Fruit fly (Drosophila melanogaster): Measurements from ENCODE around the gene nAChRalpha1.

Gene nAChRalpha1

DNA sequence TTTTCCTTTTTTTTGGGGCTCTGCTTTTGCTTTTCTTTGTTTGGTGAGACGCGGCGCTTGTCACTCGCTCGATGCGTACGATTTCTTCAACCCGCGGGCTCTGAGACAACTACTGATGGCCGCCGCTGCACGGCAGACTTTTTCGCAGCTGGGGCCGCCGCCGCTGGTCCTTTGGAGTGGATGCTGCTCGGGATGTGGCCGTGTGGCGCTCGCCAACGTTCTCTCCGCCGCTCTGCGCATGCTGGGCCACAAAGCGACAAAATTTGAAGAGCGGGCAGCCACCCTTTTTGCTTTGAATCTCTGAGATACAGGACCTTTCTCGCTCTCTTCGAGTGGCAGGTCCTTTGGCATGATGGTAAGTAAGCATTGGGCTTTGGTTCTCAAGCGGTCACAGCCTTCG lies at the start of gene nAChRalpha1:
nAChRalpha1 (minus strand) TSS at position 101 of the 400 bp plus-strand sequence.
- TF ChIP-seq noc (tag; optimal IDR thresholded peaks at IDR 0.05), result no peak

- no peak for TF ChIP-seq noc (tag; optimal IDR thresholded peaks at IDR 0.05)
These were observed 46.7 kb upstream of the nAChRalpha1 start for dm6 chr3R:24503627-24504026.

DNA sequence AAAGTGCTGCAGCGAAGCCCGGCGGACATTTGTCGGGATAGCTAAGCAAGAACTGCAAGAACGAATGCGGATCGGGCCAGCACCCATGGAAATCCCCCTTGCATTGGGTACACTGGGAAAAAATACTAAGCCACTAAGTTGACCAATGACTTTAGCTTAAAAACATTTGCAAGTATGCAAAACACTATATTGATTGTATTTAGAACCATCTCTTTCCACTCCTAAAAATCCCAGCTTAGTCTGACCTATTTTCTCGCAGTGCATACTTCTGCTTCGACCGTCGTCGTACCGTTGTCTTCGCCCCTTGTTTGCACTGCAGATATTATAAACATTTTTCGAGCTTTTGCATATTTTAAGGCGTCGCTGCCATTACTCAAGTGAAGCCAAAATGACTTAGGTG lies 39.1 kb upstream of the nAChRalpha1 start:
- TF ChIP-seq noc (tag; optimal IDR thresholded peaks at IDR 0.05), result no peak

DNA sequence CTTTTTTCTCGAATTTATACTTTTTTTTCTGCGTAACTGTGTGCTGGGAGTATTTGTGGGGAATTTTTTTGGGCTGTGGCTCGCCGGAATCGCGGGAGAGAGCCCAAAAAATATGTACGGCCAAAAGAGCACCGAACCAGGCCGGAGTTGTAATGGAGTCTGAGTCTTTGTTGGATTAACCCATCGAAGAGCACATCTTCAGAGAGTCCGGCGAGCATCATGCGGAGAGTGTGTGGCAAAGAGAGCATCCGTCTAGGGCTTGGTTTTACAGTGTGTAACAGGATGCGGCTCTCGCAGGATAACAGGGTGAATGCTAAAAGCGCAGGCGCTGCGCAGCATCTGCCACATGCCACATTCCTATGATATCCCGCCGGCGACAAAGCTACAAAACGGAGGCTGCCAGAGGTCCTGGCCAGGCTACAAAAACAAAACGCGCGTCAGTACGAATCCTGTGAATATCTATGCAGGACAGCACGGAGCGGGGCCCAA lies 28.1 kb upstream of the nAChRalpha1 start, which contains the start of gene nAChRalpha2:
nAChRalpha2 (plus strand) TSS at position 439 of the 489 bp plus-strand sequence.
- TF ChIP-seq noc (tag; optimal IDR thresholded peaks at IDR 0.05), result no peak

- no peak for TF ChIP-seq noc (tag; optimal IDR thresholded peaks at IDR 0.05)
These were observed 24.1 kb upstream of the nAChRalpha1 start for dm6 chr3R:24481040-24481439.

DNA sequence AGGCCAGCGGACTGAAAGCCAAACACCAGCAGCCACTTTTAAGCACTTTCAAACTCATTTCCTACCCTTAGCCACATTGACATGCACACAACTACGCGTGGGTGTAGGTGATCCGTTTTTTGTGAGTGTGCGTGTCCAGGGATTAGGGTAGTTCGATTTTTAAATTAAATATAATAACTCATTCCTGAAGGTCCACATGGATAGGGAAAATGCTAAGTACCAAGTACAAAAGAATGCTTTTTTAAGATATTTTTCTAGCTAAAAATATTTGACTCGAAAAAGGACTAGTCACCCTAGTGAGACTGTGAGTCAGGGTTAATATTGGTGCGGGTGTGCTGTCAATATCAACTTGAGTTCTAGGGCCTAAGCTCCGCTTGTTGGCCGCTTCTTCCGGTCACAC lies 17.8 kb upstream of the nAChRalpha1 start:
- TF ChIP-seq noc (tag; optimal IDR thresholded peaks at IDR 0.05), result no peak

dm6 chr3R:24469097-24469496 lies 12.1 kb upstream of the nAChRalpha1 start, which contains the start of gene CG31128:
Gene CG31128, plus strand, starts transcription at chr3R:24469397.
- TF ChIP-seq noc (tag; optimal IDR thresholded peaks at IDR 0.05), result no peak

- TF ChIP-seq noc (tag; optimal IDR thresholded peaks at IDR 0.05), result no peak
These were observed 10.3 kb upstream of the nAChRalpha1 start for dm6 chr3R:24467237-24467636.

DNA sequence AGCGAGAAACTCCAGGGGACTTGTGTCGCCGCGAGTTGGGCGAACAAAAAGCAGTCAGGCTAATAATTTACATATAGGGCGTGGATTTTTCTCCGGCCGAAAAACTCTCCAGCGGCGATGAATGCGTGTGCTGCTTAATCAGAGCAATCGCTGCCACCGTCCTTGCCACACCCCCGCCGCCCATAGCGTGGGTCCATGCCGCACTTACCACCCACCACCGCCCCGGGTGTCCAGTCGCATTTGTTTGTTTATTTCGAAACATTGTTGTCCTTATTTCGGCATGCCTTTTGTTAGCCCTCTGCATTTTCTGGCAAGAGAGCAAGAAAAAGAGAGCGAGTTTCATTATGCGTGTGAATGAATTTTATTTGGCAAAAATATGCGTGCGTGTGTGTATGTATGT lies 890 bp upstream of the nAChRalpha1 start:
- TF ChIP-seq noc (tag; optimal IDR thresholded peaks at IDR 0.05), result no peak

DNA sequence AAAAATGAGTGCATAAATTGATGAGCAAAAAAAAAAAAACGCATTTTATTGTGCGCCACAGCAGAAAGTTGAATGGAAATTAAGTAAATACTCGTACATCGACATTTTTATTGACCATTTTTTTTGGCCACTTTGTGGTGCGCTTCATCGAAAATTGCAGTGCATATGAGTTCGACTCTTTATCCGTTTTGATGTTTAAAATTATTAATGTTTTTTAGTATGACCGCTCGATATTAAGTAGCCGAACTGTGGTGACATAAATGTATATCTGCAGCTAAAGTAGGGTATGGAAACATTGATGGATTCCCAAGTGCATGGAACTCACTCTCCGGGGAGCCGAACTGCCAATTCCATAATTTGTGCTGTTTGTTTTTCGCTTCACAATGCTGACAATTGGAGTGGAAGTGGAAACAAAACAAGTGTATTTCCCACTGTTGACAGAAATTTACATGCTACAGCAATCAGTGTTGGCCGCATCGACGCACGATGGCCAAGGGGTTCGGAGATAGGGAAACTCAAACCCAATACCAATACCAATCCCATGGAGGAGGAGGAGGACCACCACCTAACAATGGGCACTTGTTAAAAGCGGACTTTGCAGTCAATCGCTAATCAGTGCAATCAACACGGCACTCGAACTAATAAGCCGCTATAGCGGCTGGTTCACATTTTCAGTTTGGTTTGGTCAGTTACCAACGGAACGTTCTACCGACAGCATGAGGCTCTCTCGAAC lies 64.6 kb downstream of the nAChRalpha1 start, which contains the start of gene CG13616:
CG13616 (plus strand) TSS at position 683 of the 733 bp plus-strand sequence.
- no peak for TF ChIP-seq noc (tag; optimal IDR thresholded peaks at IDR 0.05)

DNA sequence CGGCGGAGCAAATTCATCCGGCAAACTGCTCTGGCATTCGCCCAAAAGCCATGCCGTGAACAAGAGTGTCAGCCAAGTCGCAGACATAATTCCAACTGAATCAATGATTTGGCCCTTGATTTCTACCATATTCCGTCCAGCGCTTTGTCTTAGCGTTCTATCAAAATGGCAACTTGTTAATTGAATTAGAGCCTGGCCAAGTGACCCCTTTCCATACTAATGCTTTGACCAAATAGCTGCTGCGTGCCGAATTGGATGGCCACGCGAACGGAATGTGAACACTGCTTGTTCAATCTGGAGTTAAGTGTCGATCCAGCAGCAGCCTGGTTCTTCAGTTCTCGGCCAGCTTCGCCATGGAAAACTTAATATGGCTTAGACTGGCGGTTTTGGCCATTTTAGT lies 66.7 kb downstream of the nAChRalpha1 start, which contains the start of the genes CG5768 and CG13615:
CG5768 (minus strand) TSS at position 101 of the 400 bp plus-strand sequence.
CG13615 (plus strand) TSS at position 280 of the 400 bp plus-strand sequence.
- TF ChIP-seq noc (tag; optimal IDR thresholded peaks at IDR 0.05), result no peak

dm6 chr3R:24386434-24386833 lies 70.5 kb downstream of the nAChRalpha1 start:
- TF ChIP-seq noc (tag; optimal IDR thresholded peaks at IDR 0.05), result no peak

DNA sequence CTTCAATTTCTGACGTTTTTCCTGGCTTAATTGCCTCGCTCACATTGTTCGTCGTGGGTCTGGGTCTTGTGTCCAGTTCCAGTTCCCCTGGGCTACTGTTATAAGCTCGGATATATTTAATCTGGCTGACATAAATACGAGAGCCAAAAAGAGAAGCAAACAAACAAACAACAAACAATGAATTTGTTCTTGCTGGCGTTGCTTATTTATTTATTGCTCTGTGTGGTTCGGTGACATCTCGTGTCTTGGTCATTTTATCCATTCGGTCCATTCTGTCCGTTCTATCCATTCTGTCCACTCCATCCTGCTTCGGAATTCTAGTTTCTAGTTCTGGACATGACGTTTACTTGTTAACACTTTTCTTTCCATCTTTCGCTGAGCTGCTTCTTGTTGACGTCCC lies 72.0 kb downstream of the nAChRalpha1 start, which contains the start of gene CG17780:
CG17780 (minus strand) TSS at position 101 of the 400 bp plus-strand sequence.
- TF ChIP-seq noc (tag; optimal IDR thresholded peaks at IDR 0.05), result no peak

dm6 chr3R:24376565-24376964 lies 80.4 kb downstream of the nAChRalpha1 start, which contains the start of gene CG33342:
Gene CG33342, plus strand, starts transcription at chr3R:24376865.
- TF ChIP-seq noc (tag; optimal IDR thresholded peaks at IDR 0.05), result no peak

DNA sequence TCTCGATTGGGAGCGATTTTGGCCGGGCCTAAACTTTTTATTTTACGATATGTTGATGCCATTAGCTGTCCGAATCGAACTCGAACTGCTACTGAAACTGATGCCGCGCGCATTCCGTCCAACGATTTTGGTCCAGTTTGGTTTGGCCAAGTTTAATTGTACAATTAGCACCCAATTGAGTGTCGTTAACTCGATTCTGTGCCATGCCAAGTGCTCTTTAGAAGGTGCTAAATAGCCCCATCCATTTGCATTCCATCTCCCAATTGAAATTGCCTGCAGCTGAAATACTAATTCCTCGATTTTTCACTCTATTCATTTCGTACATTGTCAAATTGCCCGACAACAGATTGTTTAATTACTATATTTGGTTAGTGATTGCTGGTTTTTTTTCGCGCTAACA lies 81.4 kb downstream of the nAChRalpha1 start, which contains the start of gene CG17781:
CG17781 (minus strand) TSS at position 101 of the 400 bp plus-strand sequence.
- no peak for TF ChIP-seq noc (tag; optimal IDR thresholded peaks at IDR 0.05)

- no peak for TF ChIP-seq noc (tag; optimal IDR thresholded peaks at IDR 0.05)
These were observed 84.3 kb downstream of the nAChRalpha1 start, which contains the start of gene CG17782 for dm6 chr3R:24372662-24373061. Gene CG17782, minus strand, starts transcription at chr3R:24372762.

dm6 chr3R:24369268-24369667 lies 87.7 kb downstream of the nAChRalpha1 start, which contains the start of gene CG13614:
Gene CG13614, plus strand, starts transcription at chr3R:24369568.
- no peak for TF ChIP-seq noc (tag; optimal IDR thresholded peaks at IDR 0.05)
